Worm (Caenorhabditis elegans): Measurements from ENCODE around the gene twk-21.

Gene twk-21

ce11 chrX:16318248-16318647, 18.6 kb downstream of the twk-21 start:
- TF ChIP-seq aly-1 (tag; optimal IDR thresholded peaks at IDR 0.05) (no peak), ceh-13 (GFP tag; optimal IDR thresholded peaks at IDR 0.05) (no peak), F13C5.2 (tag; optimal IDR thresholded peaks at IDR 0.05) (no peak), sea-1 (GFP tag; conservative IDR thresholded peaks at IDR 0.05) (no peak), flt-1 (GFP tag; IDR thresholded peaks at IDR 0.05) (no peak), scrt-1 (GFP tag; IDR thresholded peaks at IDR 0.05) (no peak), hmg-4 (GFP tag; optimal IDR thresholded peaks at IDR 0.05) (no peak), B0310.2 (tag; optimal IDR thresholded peaks at IDR 0.05) (no peak), pes-1 (GFP tag; IDR thresholded peaks at IDR 0.05) (no peak), tbx-11 (GFP tag; IDR thresholded peaks at IDR 0.05) (no peak), hmbx-1 (tag; optimal IDR thresholded peaks at IDR 0.05) (no peak), ama-1 (optimal IDR thresholded peaks at IDR 0.05) (no peak), ceh-36 (tag; optimal IDR thresholded peaks at IDR 0.05) (no peak), tbx-37 (GFP tag; conservative IDR thresholded peaks at IDR 0.05) (no peak), ets-7 (tag; optimal IDR thresholded peaks at IDR 0.05) (no peak), hnd-1 (tag; optimal IDR thresholded peaks at IDR 0.05) (no peak), tra-4 (tag; optimal IDR thresholded peaks at IDR 0.05) (no peak)

- TF ChIP-seq tbx-37 (GFP tag; conservative IDR thresholded peaks at IDR 0.05) (no peak), sea-1 (GFP tag; conservative IDR thresholded peaks at IDR 0.05) (no peak), ceh-36 (tag; optimal IDR thresholded peaks at IDR 0.05) (no peak), ets-7 (tag; optimal IDR thresholded peaks at IDR 0.05) (no peak), pes-1 (GFP tag; IDR thresholded peaks at IDR 0.05) (no peak), hnd-1 (tag; optimal IDR thresholded peaks at IDR 0.05) (no peak), F13C5.2 (tag; optimal IDR thresholded peaks at IDR 0.05) (no peak), scrt-1 (GFP tag; IDR thresholded peaks at IDR 0.05) (no peak), B0310.2 (tag; optimal IDR thresholded peaks at IDR 0.05) (no peak), ceh-13 (GFP tag; optimal IDR thresholded peaks at IDR 0.05) (no peak), flt-1 (GFP tag; IDR thresholded peaks at IDR 0.05) (no peak), ama-1 (optimal IDR thresholded peaks at IDR 0.05) (no peak), tbx-11 (GFP tag; IDR thresholded peaks at IDR 0.05) (no peak), tra-4 (tag; optimal IDR thresholded peaks at IDR 0.05) (no peak), hmg-4 (GFP tag; optimal IDR thresholded peaks at IDR 0.05) (no peak), hmbx-1 (tag; optimal IDR thresholded peaks at IDR 0.05) (no peak)
Measured at ce11 chrX:16321327-16321726, 21.6 kb downstream of the twk-21 start.

ce11 chrX:16321864-16322263, 22.2 kb downstream of the twk-21 start:
- TF ChIP-seq hmbx-1 (tag; optimal IDR thresholded peaks at IDR 0.05) (no peak), tbx-11 (GFP tag; IDR thresholded peaks at IDR 0.05) (no peak), ceh-36 (tag; optimal IDR thresholded peaks at IDR 0.05) (no peak), F13C5.2 (tag; optimal IDR thresholded peaks at IDR 0.05) (no peak), flt-1 (GFP tag; IDR thresholded peaks at IDR 0.05) (no peak), tbx-37 (GFP tag; conservative IDR thresholded peaks at IDR 0.05) (no peak), sea-1 (GFP tag; conservative IDR thresholded peaks at IDR 0.05) (no peak), tra-4 (tag; optimal IDR thresholded peaks at IDR 0.05) (no peak), scrt-1 (GFP tag; IDR thresholded peaks at IDR 0.05) (no peak), ets-7 (tag; optimal IDR thresholded peaks at IDR 0.05) (no peak), pes-1 (GFP tag; IDR thresholded peaks at IDR 0.05) (no peak), aly-1 (tag; optimal IDR thresholded peaks at IDR 0.05) (no peak), hnd-1 (tag; optimal IDR thresholded peaks at IDR 0.05) (no peak), ceh-13 (GFP tag; optimal IDR thresholded peaks at IDR 0.05) (no peak)

ce11 chrX:16324222-16324621, 24.5 kb downstream of the twk-21 start:
- TF ChIP-seq hmg-4 (GFP tag; optimal IDR thresholded peaks at IDR 0.05) (no peak), tbx-37 (GFP tag; conservative IDR thresholded peaks at IDR 0.05) (no peak), B0310.2 (tag; optimal IDR thresholded peaks at IDR 0.05) (no peak), aly-1 (tag; optimal IDR thresholded peaks at IDR 0.05) (no peak), ets-7 (tag; optimal IDR thresholded peaks at IDR 0.05) (no peak), tbx-11 (GFP tag; IDR thresholded peaks at IDR 0.05) (no peak), scrt-1 (GFP tag; IDR thresholded peaks at IDR 0.05) (no peak), flt-1 (GFP tag; IDR thresholded peaks at IDR 0.05) (no peak), hmbx-1 (tag; optimal IDR thresholded peaks at IDR 0.05) (no peak)

- no peak for TF ChIP-seq B0310.2 (tag; optimal IDR thresholded peaks at IDR 0.05)
- no peak for TF ChIP-seq tbx-11 (GFP tag; IDR thresholded peaks at IDR 0.05)
- no peak for TF ChIP-seq ceh-13 (GFP tag; optimal IDR thresholded peaks at IDR 0.05)
- TF ChIP-seq sea-1 (GFP tag; conservative IDR thresholded peaks at IDR 0.05): no peak
- TF ChIP-seq hmg-4 (GFP tag; optimal IDR thresholded peaks at IDR 0.05): no peak
- no peak for TF ChIP-seq tbx-37 (GFP tag; conservative IDR thresholded peaks at IDR 0.05)
- TF ChIP-seq ceh-36 (tag; optimal IDR thresholded peaks at IDR 0.05): no peak
- no peak for TF ChIP-seq F13C5.2 (tag; optimal IDR thresholded peaks at IDR 0.05)
- TF ChIP-seq ama-1 (optimal IDR thresholded peaks at IDR 0.05): no peak
- TF ChIP-seq hnd-1 (tag; optimal IDR thresholded peaks at IDR 0.05): no peak
- no peak for TF ChIP-seq scrt-1 (GFP tag; IDR thresholded peaks at IDR 0.05)
- no peak for TF ChIP-seq pes-1 (GFP tag; IDR thresholded peaks at IDR 0.05)
- no peak for TF ChIP-seq ets-7 (tag; optimal IDR thresholded peaks at IDR 0.05)
- no peak for TF ChIP-seq flt-1 (GFP tag; IDR thresholded peaks at IDR 0.05)
- TF ChIP-seq hmbx-1 (tag; optimal IDR thresholded peaks at IDR 0.05): no peak
Measured at ce11 chrX:16327229-16327628, 27.5 kb downstream of the twk-21 start.

- no peak for TF ChIP-seq sea-1 (GFP tag; conservative IDR thresholded peaks at IDR 0.05)
- TF ChIP-seq scrt-1 (GFP tag; IDR thresholded peaks at IDR 0.05): no peak
- TF ChIP-seq ama-1 (optimal IDR thresholded peaks at IDR 0.05): no peak
- TF ChIP-seq ets-7 (tag; optimal IDR thresholded peaks at IDR 0.05): no peak
- TF ChIP-seq hmbx-1 (tag; optimal IDR thresholded peaks at IDR 0.05): no peak
- TF ChIP-seq tra-4 (tag; optimal IDR thresholded peaks at IDR 0.05): no peak
Measured at ce11 chrX:16328328-16328727, 28.6 kb downstream of the twk-21 start, which contains the start of gene C11G6.2. Gene C11G6.2 (plus strand): TSS chrX:16328628.

ce11 chrX:16331425-16331824, 31.7 kb downstream of the twk-21 start:
- TF ChIP-seq hnd-1 (tag; optimal IDR thresholded peaks at IDR 0.05) (no peak), ets-7 (tag; optimal IDR thresholded peaks at IDR 0.05) (no peak), aly-1 (tag; optimal IDR thresholded peaks at IDR 0.05) (no peak), tbx-11 (GFP tag; IDR thresholded peaks at IDR 0.05) (no peak)
